Worm (Caenorhabditis elegans): ENCODE results near the gene F55C9.5.
"Not testable (repeated sequence)": the region's sequence is repeated elsewhere in the genome, so short reads cannot be mapped to it uniquely, and the experiment has no call there.

Gene F55C9.5

DNA sequence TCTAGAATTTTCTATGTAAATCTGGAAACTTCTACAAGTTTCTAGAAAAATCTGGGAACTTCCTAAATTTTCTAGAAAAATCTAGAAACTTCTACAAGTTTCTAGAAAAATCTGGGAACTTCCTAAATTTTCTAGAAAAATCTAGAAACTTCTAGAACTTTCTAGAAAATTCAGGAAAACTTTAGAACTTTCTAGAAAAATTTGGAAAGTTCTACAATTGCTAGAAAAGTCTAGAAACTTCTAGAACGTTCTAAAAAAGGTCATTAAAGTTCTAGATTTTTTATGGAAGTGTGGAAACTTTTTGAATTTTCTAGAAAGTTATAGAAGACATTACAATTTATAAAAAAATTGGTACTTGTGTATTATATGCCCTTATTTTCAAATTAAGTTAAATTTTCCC, at the start of gene F55C9.5:
Gene F55C9.5 (minus strand): TSS at position 101 of the 400 bp plus-strand sequence.
- TF ChIP-seq flt-1 (GFP tag; IDR thresholded peaks at IDR 0.05) = no peak
- no peak for TF ChIP-seq tab-1 (GFP tag; IDR thresholded peaks at IDR 0.05)
- TF ChIP-seq ztf-23 (GFP tag; IDR thresholded peaks at IDR 0.05) = no peak
- TF ChIP-seq klf-2 (GFP tag; conservative IDR thresholded peaks at IDR 0.05) = no peak
- TF ChIP-seq ztf-29 (GFP tag; IDR thresholded peaks at IDR 0.05) = no peak
- no peak for TF ChIP-seq cog-1 (tag; optimal IDR thresholded peaks at IDR 0.05)
- TF ChIP-seq med-1 (GFP tag; optimal IDR thresholded peaks at IDR 0.05; ENCODE audit: insufficient read depth) = no peak
- no peak for TF ChIP-seq ref-1 (GFP tag; conservative IDR thresholded peaks at IDR 0.05)
- no peak for TF ChIP-seq T22C8.4 (GFP tag; IDR thresholded peaks at IDR 0.05)

DNA sequence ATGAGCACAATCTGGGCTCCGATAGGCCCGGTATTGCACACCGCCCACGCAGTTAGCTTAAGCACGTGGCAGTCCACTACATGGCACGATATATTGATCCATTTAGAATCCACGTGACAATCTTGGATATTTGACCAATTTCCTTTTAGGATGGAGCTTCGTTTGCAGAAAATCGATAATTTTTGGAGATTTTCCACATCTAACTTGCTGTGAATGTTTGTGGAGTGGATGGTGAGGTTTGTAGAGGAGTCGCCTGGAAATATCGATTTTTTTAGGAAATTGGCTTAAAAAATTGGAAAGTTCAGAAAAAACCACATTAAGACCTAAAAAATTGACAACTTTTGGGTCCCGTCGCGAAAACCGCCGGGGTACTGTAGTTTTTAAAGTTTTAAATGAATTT, 44.4 kb upstream of the F55C9.5 start:
- TF ChIP-seq ztf-23 (GFP tag; IDR thresholded peaks at IDR 0.05) (no peak), flt-1 (GFP tag; IDR thresholded peaks at IDR 0.05) (no peak), T22C8.4 (GFP tag; IDR thresholded peaks at IDR 0.05) (peak; percentile 64), ztf-29 (GFP tag; IDR thresholded peaks at IDR 0.05) (no peak), ref-1 (GFP tag; conservative IDR thresholded peaks at IDR 0.05) (no peak), tab-1 (GFP tag; IDR thresholded peaks at IDR 0.05) (no peak), med-1 (GFP tag; optimal IDR thresholded peaks at IDR 0.05; ENCODE audit: insufficient read depth) (no peak), klf-2 (GFP tag; conservative IDR thresholded peaks at IDR 0.05) (no peak), cog-1 (tag; optimal IDR thresholded peaks at IDR 0.05) (no peak)

ce11 chrV:19329263-19329662, 36.3 kb upstream of the F55C9.5 start, which contains the start of gene fbxb-65:
fbxb-65 (plus strand) TSS chrV:19329563.
- TF ChIP-seq tab-1 (GFP tag; IDR thresholded peaks at IDR 0.05) = no peak
- TF ChIP-seq cog-1 (tag; optimal IDR thresholded peaks at IDR 0.05) = no peak
- TF ChIP-seq klf-2 (GFP tag; conservative IDR thresholded peaks at IDR 0.05) = no peak
- TF ChIP-seq med-1 (GFP tag; optimal IDR thresholded peaks at IDR 0.05; ENCODE audit: insufficient read depth) = no peak
- TF ChIP-seq ztf-23 (GFP tag; IDR thresholded peaks at IDR 0.05) = no peak
- no peak for TF ChIP-seq ref-1 (GFP tag; conservative IDR thresholded peaks at IDR 0.05)
- TF ChIP-seq ztf-29 (GFP tag; IDR thresholded peaks at IDR 0.05) = no peak
- TF ChIP-seq flt-1 (GFP tag; IDR thresholded peaks at IDR 0.05) = no peak
- no peak for TF ChIP-seq T22C8.4 (GFP tag; IDR thresholded peaks at IDR 0.05)

DNA sequence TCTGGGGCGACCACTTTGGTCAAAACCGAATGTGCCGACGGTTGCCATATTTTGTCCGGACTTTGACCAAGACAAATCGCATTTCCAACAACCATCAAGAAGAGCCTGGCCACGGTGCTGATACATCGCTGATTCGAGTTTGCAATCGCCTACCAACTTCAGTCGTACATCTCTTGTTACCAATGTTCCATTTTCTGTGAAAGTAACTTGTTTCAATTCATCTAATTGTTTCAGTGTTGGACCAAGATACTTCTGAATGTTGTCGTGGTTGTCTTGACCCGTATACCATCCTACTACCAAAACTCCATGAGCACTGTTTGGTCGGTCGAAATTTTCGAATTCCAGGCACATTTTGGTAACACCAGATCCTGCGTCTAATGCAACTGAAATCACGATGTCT, 32.5 kb upstream of the F55C9.5 start:
- no peak for TF ChIP-seq ztf-29 (GFP tag; IDR thresholded peaks at IDR 0.05)

DNA sequence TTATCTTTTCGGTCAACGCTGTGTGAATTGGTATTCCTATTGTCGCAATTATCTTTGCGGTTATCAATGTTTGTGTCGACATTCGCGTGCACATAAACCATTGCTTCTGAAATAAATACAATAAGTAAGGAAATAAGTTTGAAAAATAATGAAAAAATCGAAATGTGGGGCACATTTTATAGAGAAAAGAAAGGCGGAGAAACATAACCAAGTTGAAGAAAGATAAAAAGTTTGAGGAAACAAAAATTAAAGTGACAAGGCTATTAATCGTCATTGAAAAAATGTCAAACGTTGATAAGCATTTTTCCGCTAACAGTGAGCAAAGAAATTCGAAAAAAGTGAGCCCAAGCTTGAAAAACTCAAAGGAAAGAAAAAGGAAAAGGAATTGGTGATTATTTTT, 29.5 kb upstream of the F55C9.5 start, which contains the start of gene C43D7.4:
Gene C43D7.4 (minus strand): TSS at position 101 of the 400 bp plus-strand sequence.
- TF ChIP-seq klf-2 (GFP tag; conservative IDR thresholded peaks at IDR 0.05) (no peak), flt-1 (GFP tag; IDR thresholded peaks at IDR 0.05) (no peak), med-1 (GFP tag; optimal IDR thresholded peaks at IDR 0.05; ENCODE audit: insufficient read depth) (no peak), ztf-23 (GFP tag; IDR thresholded peaks at IDR 0.05) (no peak), ztf-29 (GFP tag; IDR thresholded peaks at IDR 0.05) (no peak), cog-1 (tag; optimal IDR thresholded peaks at IDR 0.05) (no peak), tab-1 (GFP tag; IDR thresholded peaks at IDR 0.05) (no peak), T22C8.4 (GFP tag; IDR thresholded peaks at IDR 0.05) (no peak), ref-1 (GFP tag; conservative IDR thresholded peaks at IDR 0.05) (no peak)

ce11 chrV:19320385-19320784, 27.5 kb upstream of the F55C9.5 start, which contains the start of gene sdz-6:
sdz-6 (plus strand) TSS chrV:19320613.
- TF ChIP-seq ztf-29 (GFP tag; IDR thresholded peaks at IDR 0.05) (no peak), med-1 (GFP tag; optimal IDR thresholded peaks at IDR 0.05; ENCODE audit: insufficient read depth) (no peak), klf-2 (GFP tag; conservative IDR thresholded peaks at IDR 0.05) (no peak), flt-1 (GFP tag; IDR thresholded peaks at IDR 0.05) (no peak), cog-1 (tag; optimal IDR thresholded peaks at IDR 0.05) (no peak), T22C8.4 (GFP tag; IDR thresholded peaks at IDR 0.05) (no peak), tab-1 (GFP tag; IDR thresholded peaks at IDR 0.05) (no peak), ztf-23 (GFP tag; IDR thresholded peaks at IDR 0.05) (no peak), ref-1 (GFP tag; conservative IDR thresholded peaks at IDR 0.05) (no peak)

DNA sequence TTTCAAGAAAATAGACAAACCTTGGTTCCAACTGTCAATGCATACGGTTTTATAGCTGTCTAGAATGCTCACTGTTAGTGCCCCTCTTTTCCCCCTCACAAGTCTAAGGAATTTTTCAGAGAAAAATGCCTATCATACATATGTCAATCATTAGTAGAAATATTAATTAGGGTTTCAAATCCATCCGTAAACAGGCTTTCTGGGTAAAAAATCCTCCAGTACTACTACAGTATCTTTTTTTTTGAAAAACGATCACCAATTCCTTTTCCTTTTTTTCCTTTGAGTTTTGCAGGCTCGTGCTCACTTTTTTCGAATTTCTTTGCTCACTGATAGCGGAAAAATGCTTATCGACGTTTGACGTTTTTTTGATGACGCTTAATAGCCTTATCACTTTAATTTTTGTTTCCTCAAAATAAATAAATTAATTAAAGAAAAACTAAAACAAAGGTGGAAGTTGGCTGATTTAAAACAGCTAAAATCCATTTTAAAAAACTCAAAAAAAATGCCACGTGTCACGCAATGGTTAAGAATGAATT, 26.6 kb upstream of the F55C9.5 start, which contains the start of gene C43D7.7:
Gene C43D7.7 (minus strand): TSS at position 51 of the 536 bp plus-strand sequence.
- TF ChIP-seq ztf-29 (GFP tag; IDR thresholded peaks at IDR 0.05) (no peak), ztf-23 (GFP tag; IDR thresholded peaks at IDR 0.05) (no peak), tab-1 (GFP tag; IDR thresholded peaks at IDR 0.05) (no peak), ref-1 (GFP tag; conservative IDR thresholded peaks at IDR 0.05) (no peak), T22C8.4 (GFP tag; IDR thresholded peaks at IDR 0.05) (no peak), med-1 (GFP tag; optimal IDR thresholded peaks at IDR 0.05; ENCODE audit: insufficient read depth) (no peak), flt-1 (GFP tag; IDR thresholded peaks at IDR 0.05) (no peak), klf-2 (GFP tag; conservative IDR thresholded peaks at IDR 0.05) (no peak), cog-1 (tag; optimal IDR thresholded peaks at IDR 0.05) (no peak)

- TF ChIP-seq ztf-29, ztf-23, tab-1 (GFP tag; IDR thresholded peaks at IDR 0.05): not testable (repeated sequence)
Measured at ce11 chrV:19317058-19317457, 24.1 kb upstream of the F55C9.5 start, which contains the start of gene srh-208. srh-208 (plus strand) TSS chrV:19317358.

DNA sequence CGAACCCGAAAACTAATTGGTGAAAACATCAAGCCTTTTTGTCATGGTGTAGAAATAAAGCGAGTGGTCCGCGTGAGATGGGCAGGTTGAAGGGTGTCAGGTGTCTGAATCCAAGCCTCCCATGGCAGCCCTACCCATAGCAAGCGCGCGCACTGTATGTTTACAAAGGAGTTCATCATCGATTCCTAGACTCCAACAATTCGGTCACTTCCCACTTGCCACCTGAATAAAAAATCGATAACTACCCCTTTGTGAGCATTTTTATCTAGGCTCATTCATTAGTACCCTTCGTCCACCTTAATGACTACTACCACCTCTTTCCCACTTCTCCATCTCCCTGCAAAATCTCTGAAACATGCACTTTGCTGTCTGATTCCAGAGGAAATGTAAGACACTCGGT, 20.1 kb upstream of the F55C9.5 start, which contains the start of gene fbxb-64:
Gene fbxb-64 (plus strand): TSS at position 301 of the 400 bp plus-strand sequence.
- TF ChIP-seq ztf-29 (GFP tag; IDR thresholded peaks at IDR 0.05) (no peak), flt-1 (GFP tag; IDR thresholded peaks at IDR 0.05) (no peak), med-1 (GFP tag; optimal IDR thresholded peaks at IDR 0.05; ENCODE audit: insufficient read depth) (no peak), klf-2 (GFP tag; conservative IDR thresholded peaks at IDR 0.05) (no peak), ztf-23 (GFP tag; IDR thresholded peaks at IDR 0.05) (no peak), cog-1 (tag; optimal IDR thresholded peaks at IDR 0.05) (no peak), T22C8.4 (GFP tag; IDR thresholded peaks at IDR 0.05) (0 out of 2 replicates have a peak, but pooled peaks have one; percentile 33)

- TF ChIP-seq flt-1 (GFP tag; IDR thresholded peaks at IDR 0.05) (no peak), cog-1 (tag; optimal IDR thresholded peaks at IDR 0.05) (no peak), med-1 (GFP tag; optimal IDR thresholded peaks at IDR 0.05; ENCODE audit: insufficient read depth) (no peak), ref-1 (GFP tag; conservative IDR thresholded peaks at IDR 0.05) (no peak), ztf-23 (GFP tag; IDR thresholded peaks at IDR 0.05) (no peak)
Measured at ce11 chrV:19311391-19311790, 18.5 kb upstream of the F55C9.5 start, which contains the start of gene C43D7.8. C43D7.8 (minus strand) TSS chrV:19311491.
